Fruit fly (Drosophila melanogaster): ENCODE measurements around the gene CG34132.

CG34132 gene

dm6 chr2L:7914948-7915549, 29.7 kb downstream of the CG34132 start (continued):
- no peak for TF ChIP-seq Dll (GFP tag; IDR thresholded peaks at IDR 0.05; ENCODE audit: partially characterized antibody)
- no peak for TF ChIP-seq yki (optimal IDR thresholded peaks at IDR 0.05)
- no peak for TF ChIP-seq tup (GFP tag; optimal IDR thresholded peaks at IDR 0.05)
- TF ChIP-seq ftz-f1 (GFP tag; optimal IDR thresholded peaks at IDR 0.05) = no peak
- no peak for TF ChIP-seq dan (GFP tag; IDR thresholded peaks at IDR 0.05)
- no peak for TF ChIP-seq CG8359 (GFP tag; optimal IDR thresholded peaks at IDR 0.05; ENCODE audit: borderline replicate concordance)
- TF ChIP-seq org-1 (GFP tag; optimal IDR thresholded peaks at IDR 0.05) = no peak
- TF ChIP-seq oc (tag; optimal IDR thresholded peaks at IDR 0.05) = no peak
- TF ChIP-seq CG34376 (GFP tag; optimal IDR thresholded peaks at IDR 0.05) = no peak
- TF ChIP-seq CG2199 (GFP tag; IDR thresholded peaks at IDR 0.05) = peak; percentile 66; the same call in 1 of the 3 replicates
- TF ChIP-seq B-H1 (GFP tag; IDR thresholded peaks at IDR 0.05) = no peak
- TF ChIP-seq eyg (GFP tag; optimal IDR thresholded peaks at IDR 0.05) = no peak
- TF ChIP-seq sna (GFP tag; IDR thresholded peaks at IDR 0.05; ENCODE audit: partially characterized antibody) = no peak
- no peak for TF ChIP-seq Lim3 (GFP tag; IDR thresholded peaks at IDR 0.05)
- no peak for TF ChIP-seq ken (GFP tag; IDR thresholded peaks at IDR 0.05)
- TF ChIP-seq CG11504 (tag; optimal IDR thresholded peaks at IDR 0.05) = peak; percentile 99
- no peak for TF ChIP-seq CG33557 (GFP tag; optimal IDR thresholded peaks at IDR 0.05)
- peak in 1 of 2 experiments; percentile 2 for TF ChIP-seq Hr51 (GFP tag; optimal IDR thresholded peaks at IDR 0.05)
- no peak for TF ChIP-seq Eip74EF (GFP tag; optimal IDR thresholded peaks at IDR 0.05)
- TF ChIP-seq CG30431 (GFP tag; optimal IDR thresholded peaks at IDR 0.05) = no peak
- TF ChIP-seq cwo (GFP tag; optimal IDR thresholded peaks at IDR 0.05) = no peak
- no peak for TF ChIP-seq Taf1 (GFP tag; IDR thresholded peaks at IDR 0.05)
- no peak for TF ChIP-seq Six4 (GFP tag; optimal IDR thresholded peaks at IDR 0.05)
- TF ChIP-seq twi (tag; optimal IDR thresholded peaks at IDR 0.05) = no peak
- no peak for TF ChIP-seq CG9437 (GFP tag; optimal IDR thresholded peaks at IDR 0.05)
- no peak for TF ChIP-seq gsb (GFP tag; IDR thresholded peaks at IDR 0.05)
- TF ChIP-seq Adf1 (GFP tag; IDR thresholded peaks at IDR 0.05) = no peak
- TF ChIP-seq gcm (GFP tag; optimal IDR thresholded peaks at IDR 0.05) = no peak
- no peak for TF ChIP-seq D19A (tag; optimal IDR thresholded peaks at IDR 0.05)
- no peak for TF ChIP-seq hkb (optimal IDR thresholded peaks at IDR 0.05)
- TF ChIP-seq hkb (GFP tag; IDR thresholded peaks at IDR 0.05) = 0 out of 2 replicates have a peak, but pooled peaks have one; percentile 11
- no peak for TF ChIP-seq CG17612 (GFP tag; IDR thresholded peaks at IDR 0.05)
- TF ChIP-seq CG7556 (GFP tag; optimal IDR thresholded peaks at IDR 0.05) = no peak
- TF ChIP-seq CG11085 (GFP tag; IDR thresholded peaks at IDR 0.05) = no peak
- no peak for TF ChIP-seq tll (GFP tag; optimal IDR thresholded peaks at IDR 0.05)
- no peak for TF ChIP-seq pros (GFP tag; optimal IDR thresholded peaks at IDR 0.05)
- 0 out of 2 replicates have a peak, but pooled peaks have one; percentile 15 for TF ChIP-seq ranshi (GFP tag; IDR thresholded peaks at IDR 0.05)
- TF ChIP-seq maf-S (GFP tag; optimal IDR thresholded peaks at IDR 0.05) = no peak
- no peak for TF ChIP-seq wdn (GFP tag; IDR thresholded peaks at IDR 0.05)
- 0 out of 3 replicates have a peak, but pooled peaks have one; percentile 23 for TF ChIP-seq zfh1 (GFP tag; IDR thresholded peaks at IDR 0.05)
- TF ChIP-seq CG2129 (GFP tag; IDR thresholded peaks at IDR 0.05; ENCODE audit: partially characterized antibody) = no peak
- no peak for TF ChIP-seq MBD-R2 (GFP tag; IDR thresholded peaks at IDR 0.05)
- no peak for TF ChIP-seq CG6813 (GFP tag; optimal IDR thresholded peaks at IDR 0.05)
- no peak for TF ChIP-seq caup (GFP tag; optimal IDR thresholded peaks at IDR 0.05; ENCODE audit: severe bottlenecking)
- TF ChIP-seq lola (GFP tag; optimal IDR thresholded peaks at IDR 0.05) = no peak
- TF ChIP-seq dpn (GFP tag; optimal IDR thresholded peaks at IDR 0.05) = no peak
- TF ChIP-seq CG1024 (GFP tag; IDR thresholded peaks at IDR 0.05) = no peak
- TF ChIP-seq Meics (GFP tag; optimal IDR thresholded peaks at IDR 0.05) = no peak
- no peak for TF ChIP-seq grn (GFP tag; optimal IDR thresholded peaks at IDR 0.05)
- no peak for TF ChIP-seq insv (GFP tag; optimal IDR thresholded peaks at IDR 0.05)

All from whole organism, embryonic.